Fruit fly (Drosophila melanogaster) whole organism, embryonic: ENCODE data around the gene CG46467.
A peak's percentile ranks its signal among the peaks of the same experiment; 100 is the strongest.

Source experiments
- ATbp ChIP-seq: fragments of 200-800 bp; sonication (Bioruptor generic); optimal IDR thresholded peaks from 2 replicates; lab custom pipeline; 2017; ENCODE audit warnings: missing biosample characterization, mild to moderate bottlenecking, missing genetic modification characterization, missing genetic modification reagents
- Abd-B ChIP-seq: fragments of 200-800 bp; sonication (Bioruptor generic); optimal IDR thresholded peaks from 2 replicates; lab custom pipeline; 2018; ENCODE audit warnings: missing biosample characterization, mild to moderate bottlenecking, missing genetic modification characterization, moderate library complexity
- Blimp-1 ChIP-seq: fragments of 200-800 bp; sonication (Bioruptor generic); optimal IDR thresholded peaks from 3 replicates; lab custom pipeline; 2018; ENCODE audit warnings: missing biosample characterization, missing genetic modification characterization, mild to moderate bottlenecking, moderate library complexity, missing genetic modification reagents
- Bteb2 ChIP-seq: fragments of 200-800 bp; sonication (Bioruptor generic); optimal IDR thresholded peaks from 2 replicates; lab custom pipeline; 2016; ENCODE audit warnings: missing biosample characterization, missing genetic modification characterization
- CG10565 ChIP-seq: fragments of 200-800 bp; sonication (Bioruptor generic); optimal IDR thresholded peaks from 3 replicates; lab custom pipeline; 2016; ENCODE audit warnings: missing biosample characterization, mild to moderate bottlenecking, missing genetic modification characterization
- CG11247 ChIP-seq: fragments of 200-800 bp; sonication (Bioruptor generic); IDR thresholded peaks from 2 replicates; pipeline ENCODE4 v1.3.6; 2022; ENCODE audit warnings: missing biosample characterization, missing genetic modification characterization
- CG11398 ChIP-seq: fragments of 200-800 bp; sonication (Bioruptor generic); optimal IDR thresholded peaks from 2 replicates; lab custom pipeline; 2016; ENCODE audit warnings: missing biosample characterization, missing genetic modification characterization
- CG11504 ChIP-seq: fragments of 200-800 bp; sonication (Bioruptor generic); optimal IDR thresholded peaks from 3 replicates; lab custom pipeline; 2019; ENCODE audit warnings: missing biosample characterization, mild to moderate bottlenecking, missing genetic modification characterization, moderate library complexity
- CG13296 ChIP-seq: fragments of 200-800 bp; sonication (Bioruptor generic); optimal IDR thresholded peaks from 3 replicates; lab custom pipeline; 2018; ENCODE audit warnings: missing biosample characterization, mild to moderate bottlenecking, missing genetic modification characterization
- CG1832 ChIP-seq: fragments of 200-800 bp; sonication (Bioruptor generic); optimal IDR thresholded peaks from 2 replicates; lab custom pipeline; 2017; ENCODE audit warnings: missing biosample characterization, mild to moderate bottlenecking, missing genetic modification characterization, inconsistent platforms
- CG18619 ChIP-seq: fragments of 200-800 bp; sonication (Bioruptor generic); optimal IDR thresholded peaks from 3 replicates; lab custom pipeline; 2017; ENCODE audit warnings: missing biosample characterization, mild to moderate bottlenecking, missing genetic modification characterization
- CG2116 ChIP-seq: fragments of 200-800 bp; sonication (Bioruptor generic); optimal IDR thresholded peaks from 3 replicates; lab custom pipeline; 2018; ENCODE audit warnings: missing biosample characterization, mild to moderate bottlenecking, missing genetic modification characterization
- CG6765 ChIP-seq: fragments of 200-800 bp; sonication (Bioruptor generic); optimal IDR thresholded peaks from 3 replicates; lab custom pipeline; 2017; ENCODE audit warnings: missing biosample characterization, mild to moderate bottlenecking, missing genetic modification characterization
- CG7786 ChIP-seq: fragments of 200-800 bp; sonication (Bioruptor generic); optimal IDR thresholded peaks from 2 replicates; lab custom pipeline; 2016; ENCODE audit warnings: missing biosample characterization, missing genetic modification characterization
- CG9817 ChIP-seq: fragments of 200-800 bp; sonication (Bioruptor generic); optimal IDR thresholded peaks from 2 replicates; lab custom pipeline; 2018; ENCODE audit warnings: missing biosample characterization, mild to moderate bottlenecking, missing genetic modification characterization, moderate library complexity
- Dad ChIP-seq: fragments of 200-800 bp; sonication (Bioruptor generic); optimal IDR thresholded peaks from 3 replicates; lab custom pipeline; 2016; ENCODE audit warnings: missing biosample characterization, missing genetic modification characterization
- GATAe ChIP-seq: fragments of 200-800 bp; sonication (Bioruptor generic); conservative IDR thresholded peaks from 2 replicates; pipeline ENCODE4 v1.3.6; 2022; ENCODE audit warnings: missing biosample characterization, missing genetic modification characterization
- Gsc ChIP-seq: fragments of 200-800 bp; sonication (Bioruptor generic); IDR thresholded peaks from 2 replicates; pipeline ENCODE4 v1.3.6; 2022; ENCODE audit warnings: missing biosample characterization, missing genetic modification characterization
- HLHmδ ChIP-seq: fragments of 200-800 bp; sonication (Bioruptor generic); optimal IDR thresholded peaks from 2 replicates; lab custom pipeline; 2018; ENCODE audit warnings: missing biosample characterization, mild to moderate bottlenecking, missing genetic modification characterization, moderate library complexity
- Hr51 ChIP-seq, 2 experiments: fragments of 200-800 bp; sonication (Bioruptor generic); optimal IDR thresholded peaks; 2 replicates in 1 of 2; 3 replicates in 1 of 2; lab custom pipeline; 2016 to 2018; ENCODE audit warnings: missing biosample characterization in 2 of 2, missing genetic modification characterization in 2 of 2, mild to moderate bottlenecking in 1 of 2, moderate library complexity in 1 of 2
- Meics ChIP-seq: fragments of 200-800 bp; sonication (Bioruptor generic); optimal IDR thresholded peaks from 2 replicates; lab custom pipeline; 2017; ENCODE audit warnings: missing biosample characterization, mild to moderate bottlenecking, missing genetic modification characterization
- Nf-YB ChIP-seq: fragments of 200-800 bp; sonication (Bioruptor generic); optimal IDR thresholded peaks from 3 replicates; lab custom pipeline; 2019; ENCODE audit warnings: missing biosample characterization, mild to moderate bottlenecking, missing genetic modification characterization, moderate library complexity
- Pdp1 ChIP-seq, 2 experiments: fragments of 200-800 bp; sonication (Bioruptor generic); optimal IDR thresholded peaks; 3 replicates each; lab custom pipeline; 2016; ENCODE audit warnings: missing biosample characterization in 2 of 2, missing genetic modification characterization in 2 of 2, mild to moderate bottlenecking in 1 of 2, moderate library complexity in 1 of 2
- Six4 ChIP-seq: fragments of 200-800 bp; sonication (Bioruptor generic); optimal IDR thresholded peaks from 2 replicates; lab custom pipeline; 2016; ENCODE audit warnings: missing biosample characterization, missing genetic modification characterization
- bowl ChIP-seq: fragments of 200-800 bp; sonication (Bioruptor generic); IDR thresholded peaks from 2 replicates; pipeline ENCODE4 v1.3.6; 2022; ENCODE audit warnings: missing biosample characterization, missing genetic modification characterization
- caup ChIP-seq: fragments of 200-800 bp; sonication (Bioruptor generic); optimal IDR thresholded peaks from 3 replicates; lab custom pipeline; 2017; ENCODE audit warnings: missing biosample characterization, mild to moderate bottlenecking, missing genetic modification characterization, moderate library complexity; ENCODE audit not compliant: severe bottlenecking
- chinmo ChIP-seq: fragments of 200-800 bp; sonication (Bioruptor generic); IDR thresholded peaks from 4 replicates; pipeline ENCODE4 v1.3.6; 2022; ENCODE audit warnings: missing biosample characterization, missing genetic modification characterization; ENCODE audit not compliant: partially characterized antibody
- corto ChIP-seq: fragments of 200-800 bp; sonication (Bioruptor generic); optimal IDR thresholded peaks from 2 replicates; lab custom pipeline; 2016; ENCODE audit warnings: missing biosample characterization, mild to moderate bottlenecking, missing genetic modification characterization, moderate library complexity
- crol ChIP-seq: fragments of 200-800 bp; sonication (Bioruptor generic); IDR thresholded peaks from 2 replicates; pipeline ENCODE4 v1.3.6; 2022; ENCODE audit warnings: missing biosample characterization, missing genetic modification characterization
- gce ChIP-seq: fragments of 200-800 bp; sonication (Bioruptor generic); IDR thresholded peaks from 3 replicates; pipeline ENCODE4 v1.3.6; 2022; ENCODE audit warnings: missing biosample characterization, missing genetic modification characterization
- gcm ChIP-seq: fragments of 200-800 bp; sonication (Bioruptor generic); optimal IDR thresholded peaks from 2 replicates; lab custom pipeline; 2019; ENCODE audit warnings: missing biosample characterization, mild to moderate bottlenecking, missing genetic modification characterization, moderate library complexity
- hbn ChIP-seq: fragments of 200-800 bp; sonication (Bioruptor generic); IDR thresholded peaks from 2 replicates; pipeline ENCODE4 v1.3.6; 2022; ENCODE audit warnings: missing biosample characterization, missing genetic modification characterization; ENCODE audit not compliant: partially characterized antibody
- hth ChIP-seq: fragments of >200 bp; optimal IDR thresholded peaks from 2 replicates; lab custom pipeline; 2017; ENCODE audit warnings: inconsistent platforms
- kni ChIP-seq: fragments of 200-800 bp; sonication (Bioruptor generic); optimal IDR thresholded peaks from 3 replicates; lab custom pipeline; 2017; ENCODE audit warnings: mild to moderate bottlenecking, missing biosample characterization, missing genetic modification reagents, missing genetic modification characterization
- mirr ChIP-seq: fragments of 200-800 bp; sonication (Bioruptor generic); optimal IDR thresholded peaks from 3 replicates; lab custom pipeline; 2018; ENCODE audit warnings: missing biosample characterization, mild to moderate bottlenecking, missing genetic modification characterization
- sd ChIP-seq: fragments of 200-800 bp; sonication (Bioruptor generic); optimal IDR thresholded peaks from 3 replicates; lab custom pipeline; 2018; ENCODE audit warnings: missing biosample characterization, mild to moderate bottlenecking, missing genetic modification characterization, moderate library complexity
- shn ChIP-seq: fragments of 200-800 bp; sonication (Bioruptor generic); optimal IDR thresholded peaks from 3 replicates; lab custom pipeline; 2016; ENCODE audit warnings: missing biosample characterization, missing genetic modification characterization
- ssp ChIP-seq: fragments of 200-800 bp; sonication (Bioruptor generic); IDR thresholded peaks from 2 replicates; pipeline ENCODE4 v1.3.6; 2022; ENCODE audit warnings: missing biosample characterization, missing genetic modification characterization
- tin ChIP-seq: fragments of 200-800 bp; sonication (Bioruptor generic); optimal IDR thresholded peaks from 3 replicates; lab custom pipeline; 2016; ENCODE audit warnings: missing biosample characterization, missing genetic modification characterization
- trh ChIP-seq: fragments of 200-800 bp; sonication (Bioruptor generic); optimal IDR thresholded peaks from 2 replicates; lab custom pipeline; 2016; ENCODE audit warnings: missing biosample characterization, missing genetic modification characterization
- tx ChIP-seq: fragments of 200-800 bp; sonication (Bioruptor generic); optimal IDR thresholded peaks from 2 replicates; lab custom pipeline; 2016; ENCODE audit warnings: missing biosample characterization, missing genetic modification characterization
- vfl ChIP-seq: fragments of 200-800 bp; sonication (Bioruptor generic); optimal IDR thresholded peaks from 2 replicates; lab custom pipeline; 2016; ENCODE audit warnings: missing biosample characterization, missing genetic modification characterization
- vvl ChIP-seq: fragments of 200-800 bp; sonication (Bioruptor generic); IDR thresholded peaks from 2 replicates; pipeline ENCODE4 v1.3.6; 2022; ENCODE audit warnings: missing biosample characterization, missing genetic modification characterization
- wdn ChIP-seq: fragments of 200-800 bp; sonication (Bioruptor generic); IDR thresholded peaks from 2 replicates; pipeline ENCODE4 v1.3.6; 2022; ENCODE audit warnings: missing biosample characterization, missing genetic modification characterization

Gene CG46467

dm6 chr3R:9906020-9906464, 31.6 kb downstream of the CG46467 start (continued):
- no peak for TF ChIP-seq hth (lab: Kevin White, UChicago)
- no peak for TF ChIP-seq CG11247 (GFP tag; lab: Robert Waterston, UW)
- TF ChIP-seq CG13296 (GFP tag; lab: Kevin White, UChicago) = no peak
- TF ChIP-seq tin (GFP tag; lab: Kevin White, UChicago) = no peak
- no peak for TF ChIP-seq CG10565 (GFP tag; lab: Kevin White, UChicago)
- TF ChIP-seq Dad (GFP tag; lab: Kevin White, UChicago) = no peak
- no peak for TF ChIP-seq caup
- no peak for TF ChIP-seq CG18619 (GFP tag; lab: Kevin White, UChicago)
- TF ChIP-seq ssp (GFP tag; lab: Robert Waterston, UW) = no peak
- TF ChIP-seq shn (GFP tag; lab: Kevin White, UChicago) = no peak
- no peak for TF ChIP-seq mirr (GFP tag; lab: Kevin White, UChicago)
- no peak for TF ChIP-seq CG7786 (GFP tag; lab: Kevin White, UChicago)
- TF ChIP-seq HLHmδ (GFP tag; lab: Kevin White, UChicago) = no peak
- TF ChIP-seq vfl (GFP tag; lab: Kevin White, UChicago) = no peak
- TF ChIP-seq vvl = peak; percentile 94
- 0 out of 4 replicates have a peak, but pooled peaks have one; percentile 46 for TF ChIP-seq chinmo (GFP tag; lab: Robert Waterston, UW)
- TF ChIP-seq Nf-YB (GFP tag; lab: Kevin White, UChicago) = no peak
- TF ChIP-seq Pdp1 (GFP tag; optimal IDR thresholded peaks at IDR 0.05; lab: Kevin White, UChicago) = peak in 1 of 2 experiments; percentile 90
- no peak for TF ChIP-seq wdn (GFP tag; lab: Robert Waterston, UW)
- TF ChIP-seq corto = no peak
- no peak for TF ChIP-seq CG11398 (GFP tag; lab: Kevin White, UChicago)
- no peak for TF ChIP-seq hbn
- no peak for TF ChIP-seq Hr51 (GFP tag; optimal IDR thresholded peaks at IDR 0.05; lab: Kevin White, UChicago)
- TF ChIP-seq Six4 (GFP tag; lab: Kevin White, UChicago) = no peak
- TF ChIP-seq CG9817 (tag; lab: Kevin White, UChicago) = no peak
- no peak for TF ChIP-seq Bteb2 (GFP tag; lab: Kevin White, UChicago)
- TF ChIP-seq gce = no peak
- TF ChIP-seq CG1832 (GFP tag; lab: Kevin White, UChicago) = no peak
- TF ChIP-seq trh = no peak
- TF ChIP-seq Abd-B (GFP tag; lab: Kevin White, UChicago) = no peak
- no peak for TF ChIP-seq CG2116
- TF ChIP-seq tx (GFP tag; lab: Kevin White, UChicago) = no peak
- no peak for TF ChIP-seq ATbp (GFP tag; lab: Kevin White, UChicago)
- TF ChIP-seq Blimp-1 = peak; percentile 38
- no peak for TF ChIP-seq GATAe
- peak; percentile 11 for TF ChIP-seq CG11504 (tag; lab: Kevin White, UChicago)
- TF ChIP-seq crol (GFP tag; lab: Robert Waterston, UW) = peak; percentile 68
- no peak for TF ChIP-seq Meics (GFP tag; lab: Kevin White, UChicago)
- peak; percentile 95 for TF ChIP-seq kni (GFP tag; lab: Kevin White, UChicago)
- TF ChIP-seq Gsc (GFP tag; lab: Robert Waterston, UW) = no peak
- TF ChIP-seq CG6765 (GFP tag; lab: Kevin White, UChicago) = no peak
- peak; percentile 68 for TF ChIP-seq sd (tag; lab: Kevin White, UChicago)
- no peak for TF ChIP-seq bowl (GFP tag; lab: Robert Waterston, UW)
- no peak for TF ChIP-seq gcm (GFP tag; lab: Kevin White, UChicago)
